Fruit fly (Drosophila melanogaster) whole organism, embryonic: ENCODE data around the gene rhea.

Experiments used
- BtbVII ChIP-seq: fragments of 200-800 bp; sonication (Bioruptor generic); optimal IDR thresholded peaks from 3 replicates; lab custom pipeline; 2017; ENCODE audit warnings: missing biosample characterization, mild to moderate bottlenecking, missing genetic modification characterization
- CG10147 ChIP-seq: fragments of 200-800 bp; sonication (Bioruptor generic); optimal IDR thresholded peaks from 2 replicates; lab custom pipeline; 2019; ENCODE audit warnings: missing biosample characterization, mild to moderate bottlenecking, missing genetic modification characterization, moderate library complexity
- CG1024 ChIP-seq: fragments of 200-800 bp; sonication (Bioruptor generic); IDR thresholded peaks from 2 replicates; pipeline ENCODE4 v1.3.6; 2022; ENCODE audit warnings: missing biosample characterization, missing genetic modification characterization
- CG10267 ChIP-seq: fragments of 200-800 bp; sonication (Bioruptor generic); optimal IDR thresholded peaks from 2 replicates; lab custom pipeline; 2018; ENCODE audit warnings: missing biosample characterization, mild to moderate bottlenecking, missing genetic modification characterization, moderate library complexity
- CG11695 ChIP-seq: fragments of 200-800 bp; sonication (Bioruptor generic); IDR thresholded peaks from 3 replicates; pipeline ENCODE4 v1.3.6; 2022; ENCODE audit warnings: missing biosample characterization, missing genetic modification characterization
- CG12104 ChIP-seq: fragments of 200-800 bp; sonication (Bioruptor generic); optimal IDR thresholded peaks from 3 replicates; lab custom pipeline; 2016; ENCODE audit warnings: missing biosample characterization, missing genetic modification characterization
- CG12219 ChIP-seq: fragments of 200-800 bp; sonication (Bioruptor generic); optimal IDR thresholded peaks from 3 replicates; lab custom pipeline; 2018; ENCODE audit warnings: missing biosample characterization, mild to moderate bottlenecking, missing genetic modification characterization
- CG12744 ChIP-seq: fragments of 200-800 bp; sonication (Bioruptor generic); optimal IDR thresholded peaks from 2 replicates; lab custom pipeline; 2016; ENCODE audit warnings: missing biosample characterization, missing genetic modification characterization
- CG14014 ChIP-seq: fragments of 200-800 bp; sonication (Bioruptor generic); IDR thresholded peaks from 2 replicates; pipeline ENCODE4 v1.3.6; 2022; ENCODE audit warnings: missing biosample characterization, missing genetic modification characterization
- CG14710 ChIP-seq: fragments of 200-800 bp; sonication (Bioruptor generic); optimal IDR thresholded peaks from 3 replicates; lab custom pipeline; 2019; ENCODE audit warnings: missing biosample characterization, mild to moderate bottlenecking, missing genetic modification characterization, moderate library complexity
- CG14965 ChIP-seq: fragments of 200-800 bp; sonication (Bioruptor generic); optimal IDR thresholded peaks from 2 replicates; lab custom pipeline; 2016; ENCODE audit warnings: missing biosample characterization, missing genetic modification characterization, borderline replicate concordance
- CG1792 ChIP-seq: fragments of 200-800 bp; sonication (Bioruptor generic); optimal IDR thresholded peaks from 2 replicates; lab custom pipeline; 2016; ENCODE audit warnings: missing biosample characterization, missing genetic modification characterization
- CG18011 ChIP-seq: fragments of 200-800 bp; sonication (Bioruptor generic); optimal IDR thresholded peaks from 2 replicates; lab custom pipeline; 2017; ENCODE audit warnings: missing biosample characterization, missing genetic modification characterization, mild to moderate bottlenecking, moderate library complexity, missing genotype
- CG3065 ChIP-seq: fragments of 200-800 bp; sonication (Bioruptor generic); optimal IDR thresholded peaks from 2 replicates; lab custom pipeline; 2016; ENCODE audit warnings: missing biosample characterization, missing genetic modification characterization
- CG32772 ChIP-seq: fragments of 200-800 bp; sonication (Bioruptor generic); IDR thresholded peaks from 2 replicates; pipeline ENCODE4 v1.3.6; 2022; ENCODE audit warnings: missing biosample characterization, missing genetic modification characterization
- CG3838 ChIP-seq: fragments of 200-800 bp; sonication (Bioruptor generic); optimal IDR thresholded peaks from 3 replicates; lab custom pipeline; 2016; ENCODE audit warnings: missing biosample characterization, missing genetic modification characterization
- CG4617 ChIP-seq: fragments of 200-800 bp; sonication (Bioruptor generic); optimal IDR thresholded peaks from 3 replicates; lab custom pipeline; 2016; ENCODE audit warnings: missing biosample characterization, missing genetic modification characterization, borderline replicate concordance
- CG6175 ChIP-seq: fragments of 200-800 bp; sonication (Bioruptor generic); IDR thresholded peaks from 3 replicates; pipeline ENCODE4 v1.3.6; 2022; ENCODE audit warnings: missing biosample characterization, missing genetic modification characterization
- CG6254 ChIP-seq: fragments of 200-800 bp; sonication (Bioruptor generic); optimal IDR thresholded peaks from 3 replicates; lab custom pipeline; 2017; ENCODE audit warnings: mild to moderate bottlenecking, missing biosample characterization, missing genetic modification reagents, missing genetic modification characterization
- CG6854 ChIP-seq: fragments of 200-800 bp; sonication (Bioruptor generic); optimal IDR thresholded peaks from 3 replicates; lab custom pipeline; 2017; ENCODE audit warnings: missing biosample characterization, mild to moderate bottlenecking, missing genetic modification characterization
- CG9797 ChIP-seq: fragments of 200-800 bp; sonication (Bioruptor generic); optimal IDR thresholded peaks from 3 replicates; lab custom pipeline; 2018; ENCODE audit warnings: missing biosample characterization, mild to moderate bottlenecking, missing genetic modification characterization
- CkIIα-i1 ChIP-seq: fragments of 200-800 bp; sonication (Bioruptor generic); IDR thresholded peaks from 2 replicates; pipeline ENCODE4 v1.3.6; 2022; ENCODE audit warnings: missing biosample characterization, missing genetic modification characterization
- D ChIP-seq, 2 experiments: fragments of 200-800 bp in 1 of 2; fragments of >200 bp in 1 of 2; sonication (Bioruptor generic) in 1 of 2; optimal IDR thresholded peaks; 2 replicates in 1 of 2; 3 replicates in 1 of 2; lab custom pipeline; 2017; ENCODE audit warnings: mild to moderate bottlenecking in 1 of 2, missing biosample characterization in 1 of 2, missing genetic modification characterization in 1 of 2, missing genetic modification reagents in 1 of 2
- Dip2 ChIP-seq: fragments of 200-800 bp; sonication (Bioruptor generic); IDR thresholded peaks from 2 replicates; pipeline ENCODE4 v1.3.6; 2022; ENCODE audit warnings: missing biosample characterization, missing genetic modification characterization
- Drgx ChIP-seq: fragments of 200-800 bp; sonication (Bioruptor generic); IDR thresholded peaks from 2 replicates; pipeline ENCODE4 v1.3.6; 2022; ENCODE audit warnings: missing biosample characterization, missing genetic modification characterization
- Elba2 ChIP-seq: fragments of 200-800 bp; sonication (Bioruptor generic); optimal IDR thresholded peaks from 3 replicates; lab custom pipeline; 2016; ENCODE audit warnings: missing biosample characterization, missing genetic modification characterization
- HLH54F ChIP-seq: fragments of 200-800 bp; sonication (Bioruptor generic); optimal IDR thresholded peaks from 3 replicates; lab custom pipeline; 2016; ENCODE audit warnings: missing biosample characterization, missing genetic modification characterization
- HmgZ ChIP-seq: fragments of 200-800 bp; sonication (Bioruptor generic); optimal IDR thresholded peaks from 2 replicates; lab custom pipeline; 2018; ENCODE audit warnings: missing biosample characterization, mild to moderate bottlenecking, missing genetic modification characterization
- Hr51 ChIP-seq, 2 experiments: fragments of 200-800 bp; sonication (Bioruptor generic); optimal IDR thresholded peaks; 2 replicates in 1 of 2; 3 replicates in 1 of 2; lab custom pipeline; 2016 to 2018; ENCODE audit warnings: missing biosample characterization in 2 of 2, missing genetic modification characterization in 2 of 2, mild to moderate bottlenecking in 1 of 2, moderate library complexity in 1 of 2
- MTF-1 ChIP-seq: fragments of 200-800 bp; sonication (Bioruptor generic); optimal IDR thresholded peaks from 2 replicates; lab custom pipeline; 2018; ENCODE audit warnings: missing biosample characterization, mild to moderate bottlenecking, missing genetic modification characterization, borderline replicate concordance
- Meics ChIP-seq: fragments of 200-800 bp; sonication (Bioruptor generic); optimal IDR thresholded peaks from 2 replicates; lab custom pipeline; 2017; ENCODE audit warnings: missing biosample characterization, mild to moderate bottlenecking, missing genetic modification characterization
- Mes4 ChIP-seq: fragments of 200-800 bp; sonication (Bioruptor generic); optimal IDR thresholded peaks from 2 replicates; lab custom pipeline; 2016; ENCODE audit warnings: missing biosample characterization, missing genetic modification characterization
- Poxn ChIP-seq: fragments of 200-800 bp; sonication (Bioruptor generic); IDR thresholded peaks from 2 replicates; pipeline ENCODE4 v1.3.6; 2022; ENCODE audit warnings: missing biosample characterization, missing genetic modification characterization
- chn ChIP-seq: fragments of 200-800 bp; sonication (Bioruptor generic); optimal IDR thresholded peaks from 2 replicates; lab custom pipeline; 2016; ENCODE audit warnings: missing biosample characterization, missing genetic modification characterization
- fru ChIP-seq: fragments of >200 bp; optimal IDR thresholded peaks from 2 replicates; lab custom pipeline; 2017
- gcm ChIP-seq: fragments of 200-800 bp; sonication (Bioruptor generic); optimal IDR thresholded peaks from 2 replicates; lab custom pipeline; 2019; ENCODE audit warnings: missing biosample characterization, mild to moderate bottlenecking, missing genetic modification characterization, moderate library complexity
- gro ChIP-seq: fragments of 200-800 bp; sonication (Bioruptor generic); optimal IDR thresholded peaks from 2 replicates; lab custom pipeline; 2016; ENCODE audit warnings: missing biosample characterization, missing genetic modification characterization
- hkb ChIP-seq, 2 experiments: fragments of 200-800 bp in 1 of 2; fragments of >200 bp in 1 of 2; sonication (Bioruptor generic) in 1 of 2; IDR thresholded peaks in 1 of 2; optimal IDR thresholded peaks in 1 of 2; 2 replicates each; pipeline versions ENCODE4 v1.3.6 to Lab custom; 2017 to 2022; ENCODE audit warnings: missing biosample characterization in 1 of 2, missing genetic modification characterization in 1 of 2
- kni ChIP-seq: fragments of 200-800 bp; sonication (Bioruptor generic); optimal IDR thresholded peaks from 3 replicates; lab custom pipeline; 2017; ENCODE audit warnings: mild to moderate bottlenecking, missing biosample characterization, missing genetic modification reagents, missing genetic modification characterization
- nau ChIP-seq: fragments of 200-800 bp; sonication (Bioruptor generic); optimal IDR thresholded peaks from 3 replicates; lab custom pipeline; 2017; ENCODE audit warnings: missing biosample characterization, mild to moderate bottlenecking, missing genetic modification characterization, missing genetic modification reagents
- pan ChIP-seq, 4 experiments: fragments of >200 bp in 3 of 4; fragments of 200-800 bp in 1 of 4; sonication (Bioruptor generic) in 1 of 4; optimal IDR thresholded peaks in 3 of 4; IDR thresholded peaks in 1 of 4; 2 replicates each; pipeline versions ENCODE4 v1.3.6 to Lab custom; 2017 to 2022; ENCODE audit warnings: missing biosample characterization in 2 of 4, missing genetic modification characterization in 2 of 4, mixed read lengths in 1 of 4
- pita ChIP-seq: fragments of 200-800 bp; sonication (Bioruptor generic); optimal IDR thresholded peaks from 2 replicates; lab custom pipeline; 2017; ENCODE audit warnings: missing biosample characterization, mild to moderate bottlenecking, missing genetic modification characterization
- pnt ChIP-seq: fragments of 200-800 bp; sonication (Bioruptor generic); optimal IDR thresholded peaks from 3 replicates; lab custom pipeline; 2016; ENCODE audit warnings: missing biosample characterization, missing genetic modification characterization
- slp2 ChIP-seq: fragments of 200-800 bp; sonication (Bioruptor generic); optimal IDR thresholded peaks from 2 replicates; lab custom pipeline; 2016; ENCODE audit warnings: missing biosample characterization, missing genetic modification characterization
- sug ChIP-seq: fragments of 200-800 bp; optimal IDR thresholded peaks from 2 replicates; lab custom pipeline; 2019; ENCODE audit warnings: missing biosample characterization, mild to moderate bottlenecking, missing genetic modification characterization, moderate library complexity
- tll ChIP-seq, 2 experiments: fragments of 200-800 bp in 1 of 2; fragments of >200 bp in 1 of 2; sonication (Bioruptor generic) in 1 of 2; optimal IDR thresholded peaks; 2 replicates each; lab custom pipeline; 2017 to 2019; ENCODE audit warnings: missing biosample characterization in 2 of 2, missing genetic modification characterization in 2 of 2, mild to moderate bottlenecking in 1 of 2, moderate library complexity in 1 of 2
- toy ChIP-seq: fragments of 200-800 bp; sonication (Bioruptor generic); IDR thresholded peaks from 2 replicates; pipeline ENCODE4 v1.3.6; 2022; ENCODE audit warnings: missing biosample characterization, missing genetic modification characterization
- zf30C ChIP-seq: fragments of 200-800 bp; sonication (Bioruptor generic); optimal IDR thresholded peaks from 3 replicates; lab custom pipeline; 2018; ENCODE audit warnings: missing biosample characterization, mild to moderate bottlenecking, missing genetic modification characterization

rhea gene

dm6 chr3L:8547104-8547523 is 2.3 kb downstream of the rhea start (continued):
- TF ChIP-seq CG4617 = peak; percentile 41
- TF ChIP-seq nau (GFP tag; lab: Kevin White, UChicago) = peak; percentile 89
- TF ChIP-seq pnt (GFP tag; lab: Kevin White, UChicago) = peak; percentile 66
- no peak for TF ChIP-seq pan (optimal IDR thresholded peaks at IDR 0.05; lab: Kevin White, UChicago)
- peak in 1 of 2 experiments; percentile 87 for TF ChIP-seq pan (GFP tag; optimal IDR thresholded peaks at IDR 0.05 in 1 of 2, IDR thresholded peaks at IDR 0.05 in 1 of 2)
- peak; percentile 82 for TF ChIP-seq gcm (GFP tag; lab: Kevin White, UChicago)
- peak; percentile 69 for TF ChIP-seq chn (GFP tag; lab: Kevin White, UChicago)
- TF ChIP-seq kni (GFP tag; lab: Kevin White, UChicago) = no peak
- TF ChIP-seq CG3838 (GFP tag; lab: Kevin White, UChicago) = peak; percentile 69
- TF ChIP-seq CG6854 (GFP tag; lab: Kevin White, UChicago) = peak; percentile 83
- no peak; the same call in 1 of the 2 replicates for TF ChIP-seq Dip2
- TF ChIP-seq CG32772 (GFP tag; lab: Robert Waterston, UW) = peak; percentile 74
- no peak for TF ChIP-seq CG9797 (GFP tag; lab: Kevin White, UChicago)
- TF ChIP-seq fru (lab: Kevin White, UChicago) = no peak
- peak; percentile 80 for TF ChIP-seq Drgx (GFP tag; lab: Robert Waterston, UW)
- peak; percentile 57 for TF ChIP-seq slp2 (GFP tag; lab: Kevin White, UChicago)
- peak; percentile 74 for TF ChIP-seq HLH54F
- TF ChIP-seq Mes4 (GFP tag; lab: Kevin White, UChicago) = peak; percentile 57
- TF ChIP-seq Meics (GFP tag; lab: Kevin White, UChicago) = peak; percentile 92
- TF ChIP-seq CG12744 (GFP tag; lab: Kevin White, UChicago) = peak; percentile 49
- TF ChIP-seq Elba2 (GFP tag; lab: Kevin White, UChicago) = no peak
- TF ChIP-seq CG10267 (tag; lab: Kevin White, UChicago) = peak; percentile 80
- TF ChIP-seq MTF-1 = peak; percentile 49
- TF ChIP-seq Hr51 (GFP tag; optimal IDR thresholded peaks at IDR 0.05; lab: Kevin White, UChicago) = peak; percentile 71 to 91
- no peak for TF ChIP-seq CG14965 (GFP tag; lab: Kevin White, UChicago)
- peak; percentile 89 for TF ChIP-seq CG10147 (GFP tag; lab: Kevin White, UChicago)
- no peak for TF ChIP-seq D (optimal IDR thresholded peaks at IDR 0.05; lab: Kevin White, UChicago)
- TF ChIP-seq D (GFP tag; optimal IDR thresholded peaks at IDR 0.05; lab: Kevin White, UChicago) = peak; percentile 71
- peak; percentile 82 for TF ChIP-seq CG12219
- peak; percentile 79 for TF ChIP-seq CG6254 (GFP tag; lab: Kevin White, UChicago)
- TF ChIP-seq Poxn (GFP tag; lab: Robert Waterston, UW) = peak; percentile 62
- no peak for TF ChIP-seq pita (GFP tag; lab: Kevin White, UChicago)
- peak; percentile 82 for TF ChIP-seq CG12104
- TF ChIP-seq CG14014 = peak; percentile 79
- TF ChIP-seq hkb (optimal IDR thresholded peaks at IDR 0.05; lab: Kevin White, UChicago) = no peak
- peak; percentile 80 for TF ChIP-seq hkb (GFP tag; IDR thresholded peaks at IDR 0.05; lab: Robert Waterston, UW)
- no peak for TF ChIP-seq CkIIα-i1
- TF ChIP-seq tll (GFP tag; optimal IDR thresholded peaks at IDR 0.05; lab: Kevin White, UChicago) = no peak
- TF ChIP-seq CG11695 (GFP tag; lab: Robert Waterston, UW) = peak; percentile 89
- peak; percentile 91 for TF ChIP-seq HmgZ (tag; lab: Kevin White, UChicago)
- peak; percentile 75 for TF ChIP-seq CG18011 (GFP tag; lab: Kevin White, UChicago)
- peak; percentile 88 for TF ChIP-seq BtbVII (GFP tag; lab: Kevin White, UChicago)
- peak; percentile 14 for TF ChIP-seq CG3065 (GFP tag; lab: Kevin White, UChicago)
- peak; percentile 34 for TF ChIP-seq CG1792 (GFP tag; lab: Kevin White, UChicago)
- peak; percentile 81 for TF ChIP-seq sug (tag; lab: Kevin White, UChicago)
- TF ChIP-seq toy = peak; percentile 44; the same call in 1 of the 2 replicates
- no peak for TF ChIP-seq CG1024
- TF ChIP-seq CG6175 (GFP tag; lab: Robert Waterston, UW) = 0 out of 3 replicates have a peak, but pooled peaks have one; percentile 58
- peak; percentile 75 for TF ChIP-seq zf30C (GFP tag; lab: Kevin White, UChicago)
- TF ChIP-seq CG14710 = peak; percentile 75
- TF ChIP-seq gro (GFP tag; lab: Kevin White, UChicago) = peak; percentile 81
